Fruit fly (Drosophila melanogaster): ENCODE results near the gene Nulp1.

The Nulp1 gene

dm6 chr3L:8153206-8153996 lies 43.2 kb downstream of the Nulp1 start (continued):
- TF ChIP-seq CG16779 (tag; optimal IDR thresholded peaks at IDR 0.05) (peak; percentile 54), dsx (GFP tag; optimal IDR thresholded peaks at IDR 0.05; ENCODE audit: poor library complexity, severe bottlenecking) (peak; percentile 2), CG8632 (GFP tag; optimal IDR thresholded peaks at IDR 0.05) (peak; percentile 63), CG32006 (GFP tag; optimal IDR thresholded peaks at IDR 0.05) (peak; percentile 95), esn (GFP tag; optimal IDR thresholded peaks at IDR 0.05) (peak; percentile 46), CG8319 (GFP tag; optimal IDR thresholded peaks at IDR 0.05) (peak; percentile 47), lz (GFP tag; optimal IDR thresholded peaks at IDR 0.05) (peak; percentile 51), Sox102F (GFP tag; optimal IDR thresholded peaks at IDR 0.05) (peak; percentile 47), vri (GFP tag; optimal IDR thresholded peaks at IDR 0.05) (peak; percentile 17)

dm6 chr3L:8154544-8154943 lies 44.4 kb downstream of the Nulp1 start:
- peak; percentile 41 for TF ChIP-seq CG6808 (GFP tag; optimal IDR thresholded peaks at IDR 0.05)
- peak; percentile 10 for TF ChIP-seq CG8632 (GFP tag; optimal IDR thresholded peaks at IDR 0.05)
- peak in 1 of 2 experiments; percentile 36 for TF ChIP-seq ss (GFP tag; optimal IDR thresholded peaks at IDR 0.05)
- peak; percentile 18 for TF ChIP-seq spab (GFP tag; optimal IDR thresholded peaks at IDR 0.05)
- TF ChIP-seq CG9139 (GFP tag; optimal IDR thresholded peaks at IDR 0.05), result peak; percentile 36
- TF ChIP-seq Eip78C (GFP tag), result peak; percentile 18
- peak; percentile 37; the same call in 1 of the 2 replicates for TF ChIP-seq CG15336 (GFP tag; IDR thresholded peaks at IDR 0.05)
- peak; percentile 9 for TF ChIP-seq CG10669 (GFP tag; optimal IDR thresholded peaks at IDR 0.05)
- no peak for TF ChIP-seq esn (GFP tag; optimal IDR thresholded peaks at IDR 0.05)
- no peak for TF ChIP-seq cyc (GFP tag; optimal IDR thresholded peaks at IDR 0.05)

dm6 chr3L:8155324-8155723 lies 45.2 kb downstream of the Nulp1 start:
- TF ChIP-seq pdm3 (GFP tag; optimal IDR thresholded peaks at IDR 0.05), result no peak
- TF ChIP-seq dsx (GFP tag; optimal IDR thresholded peaks at IDR 0.05; ENCODE audit: poor library complexity, severe bottlenecking), result no peak
- TF ChIP-seq net (GFP tag; optimal IDR thresholded peaks at IDR 0.05), result no peak
- no peak for TF ChIP-seq Gug (GFP tag; IDR thresholded peaks at IDR 0.05)
- TF ChIP-seq CG32006 (GFP tag; optimal IDR thresholded peaks at IDR 0.05), result no peak
- no peak for TF ChIP-seq CG10669 (GFP tag; optimal IDR thresholded peaks at IDR 0.05)
- no peak for TF ChIP-seq CG7368 (GFP tag; optimal IDR thresholded peaks at IDR 0.05)

- no peak for TF ChIP-seq Sox102F (GFP tag; optimal IDR thresholded peaks at IDR 0.05)
- no peak for TF ChIP-seq Hr39 (GFP tag; optimal IDR thresholded peaks at IDR 0.05)
- TF ChIP-seq Hr38 (GFP tag; optimal IDR thresholded peaks at IDR 0.05), result no peak
- no peak for TF ChIP-seq CG8119 (GFP tag; IDR thresholded peaks at IDR 0.05)
- TF ChIP-seq CG15336 (GFP tag; IDR thresholded peaks at IDR 0.05), result peak; percentile 41; the same call in 1 of the 2 replicates
- no peak for TF ChIP-seq CG7368 (GFP tag; optimal IDR thresholded peaks at IDR 0.05)
- TF ChIP-seq net (GFP tag; optimal IDR thresholded peaks at IDR 0.05), result peak; percentile 15
- no peak for TF ChIP-seq Eip93F (GFP tag; optimal IDR thresholded peaks at IDR 0.05)
- TF ChIP-seq Hr4 (GFP tag; optimal IDR thresholded peaks at IDR 0.05), result peak; percentile 15
- no peak for TF ChIP-seq Ets21C (GFP tag; optimal IDR thresholded peaks at IDR 0.05)
- no peak for TF ChIP-seq Gug (GFP tag; IDR thresholded peaks at IDR 0.05)
- peak; percentile 1 for TF ChIP-seq Ets96B (tag; optimal IDR thresholded peaks at IDR 0.05)
- peak; percentile 42 for TF ChIP-seq CG3919 (GFP tag; optimal IDR thresholded peaks at IDR 0.05)
- TF ChIP-seq Met (GFP tag; optimal IDR thresholded peaks at IDR 0.05), result peak; percentile 29
- no peak for TF ChIP-seq CG11762 (GFP tag; optimal IDR thresholded peaks at IDR 0.05; ENCODE audit: insufficient read depth)
- TF ChIP-seq Blimp-1 (GFP tag; optimal IDR thresholded peaks at IDR 0.05), result no peak
- peak; percentile 22 for TF ChIP-seq topi (GFP tag; optimal IDR thresholded peaks at IDR 0.05)
- no peak for TF ChIP-seq CG8319 (GFP tag; optimal IDR thresholded peaks at IDR 0.05)
- TF ChIP-seq ss (GFP tag; optimal IDR thresholded peaks at IDR 0.05), result peak in 1 of 2 experiments; percentile 22
- peak; percentile 29 for TF ChIP-seq CG8632 (GFP tag; optimal IDR thresholded peaks at IDR 0.05)
- TF ChIP-seq dac (GFP tag; optimal IDR thresholded peaks at IDR 0.05), result no peak
- no peak for TF ChIP-seq CG4318 (GFP tag; optimal IDR thresholded peaks at IDR 0.05)
- TF ChIP-seq CG31627 (GFP tag; optimal IDR thresholded peaks at IDR 0.05), result no peak
- TF ChIP-seq CG32006 (GFP tag; optimal IDR thresholded peaks at IDR 0.05), result peak; percentile 22
- peak; percentile 11 for TF ChIP-seq cyc (GFP tag; optimal IDR thresholded peaks at IDR 0.05)
- TF ChIP-seq esn (GFP tag; optimal IDR thresholded peaks at IDR 0.05), result peak; percentile 21
- peak; percentile 23 for TF ChIP-seq lz (GFP tag; optimal IDR thresholded peaks at IDR 0.05)
- TF ChIP-seq OdsH (GFP tag; optimal IDR thresholded peaks at IDR 0.05), result peak; percentile 17
- peak; percentile 12 for TF ChIP-seq Smox (GFP tag; optimal IDR thresholded peaks at IDR 0.05)
- TF ChIP-seq CG6276 (GFP tag; optimal IDR thresholded peaks at IDR 0.05), result peak; percentile 36
- no peak for TF ChIP-seq fkh (GFP tag; optimal IDR thresholded peaks at IDR 0.05)
- peak; percentile 75 for TF ChIP-seq svp (GFP tag)
Measured at dm6 chr3L:8156199-8156598, 46.0 kb downstream of the Nulp1 start.
